Worm (Caenorhabditis elegans): ENCODE results near the gene M88.4.
A peak's percentile ranks its signal among the peaks of the same experiment; 100 is the strongest.

ce11 chrIII:4562070-4562788, 13.4 kb downstream of the M88.4 start, which contains the start of gene pan-1:
- TF ChIP-seq zim-3 (tag; optimal IDR thresholded peaks at IDR 0.05) = no peak
- TF ChIP-seq unc-130 (GFP tag; optimal IDR thresholded peaks at IDR 0.05) = no peak
- no peak for TF ChIP-seq lin-35 (GFP tag; optimal IDR thresholded peaks at IDR 0.05)
- no peak for TF ChIP-seq B0035.1 (tag; optimal IDR thresholded peaks at IDR 0.05)
- no peak for TF ChIP-seq unc-62 (GFP tag; optimal IDR thresholded peaks at IDR 0.05)
- 0 out of 2 replicates have a peak, but pooled peaks have one; percentile 11 for TF ChIP-seq egrh-3 (GFP tag; IDR thresholded peaks at IDR 0.05)
- no peak for TF ChIP-seq hrde-1 (tag; optimal IDR thresholded peaks at IDR 0.05; ENCODE audit: borderline replicate concordance)

All from whole organism, young adult.